Worm (Caenorhabditis elegans): ENCODE results near the gene F32D8.5.
A peak's percentile ranks its signal among the peaks of the same experiment; 100 is the strongest.

The F32D8.5 gene

ce11 chrV:10871457-10871861 lies 23.1 kb upstream of the F32D8.5 start (continued):
- peak; percentile 7 for TF ChIP-seq ceh-82 (tag; optimal IDR thresholded peaks at IDR 0.05)
- TF ChIP-seq ztf-4 (tag; optimal IDR thresholded peaks at IDR 0.05) = no peak
- no peak for TF ChIP-seq eor-1 (tag; optimal IDR thresholded peaks at IDR 0.05)
- no peak for TF ChIP-seq sea-2 (GFP tag; optimal IDR thresholded peaks at IDR 0.05)
- peak; percentile 36 for TF ChIP-seq elt-2 (tag; optimal IDR thresholded peaks at IDR 0.05)
- peak; percentile 80 for TF ChIP-seq unc-62 (GFP tag; optimal IDR thresholded peaks at IDR 0.05)
- no peak for TF ChIP-seq aly-2 (tag; optimal IDR thresholded peaks at IDR 0.05)
- TF ChIP-seq jun-1 (tag; optimal IDR thresholded peaks at IDR 0.05) = peak; percentile 71
- peak; percentile 67 for TF ChIP-seq tbx-2 (tag; optimal IDR thresholded peaks at IDR 0.05)
- TF ChIP-seq ceh-28 (tag; optimal IDR thresholded peaks at IDR 0.05) = peak; percentile 60
- TF ChIP-seq elt-3 (tag; optimal IDR thresholded peaks at IDR 0.05) = no peak

ce11 chrV:10873190-10873589 lies 21.4 kb upstream of the F32D8.5 start:
- TF ChIP-seq mdl-1 (tag; optimal IDR thresholded peaks at IDR 0.05) (no peak), egl-5 (tag; optimal IDR thresholded peaks at IDR 0.05) (no peak), nhr-25 (tag; optimal IDR thresholded peaks at IDR 0.05) (no peak)

- TF ChIP-seq elt-1 (tag; optimal IDR thresholded peaks at IDR 0.05) = no peak
- TF ChIP-seq elt-3 (tag; optimal IDR thresholded peaks at IDR 0.05) = no peak
- TF ChIP-seq ceh-82 (tag; optimal IDR thresholded peaks at IDR 0.05) = no peak
- TF ChIP-seq fkh-10 (GFP tag; optimal IDR thresholded peaks at IDR 0.05) = peak; percentile 90
- TF ChIP-seq nhr-12 (tag; optimal IDR thresholded peaks at IDR 0.05) = no peak
- TF ChIP-seq elt-2 (tag; optimal IDR thresholded peaks at IDR 0.05) = no peak
- TF ChIP-seq sea-2 (GFP tag; optimal IDR thresholded peaks at IDR 0.05) = no peak
- no peak for TF ChIP-seq nhr-25 (tag; optimal IDR thresholded peaks at IDR 0.05)
- TF ChIP-seq nfya-1 (tag; optimal IDR thresholded peaks at IDR 0.05; ENCODE audit: insufficient read depth) = peak; percentile 2
- peak; percentile 13 for TF ChIP-seq skn-1 (tag; optimal IDR thresholded peaks at IDR 0.05)
- no peak for TF ChIP-seq fkh-2 (tag; optimal IDR thresholded peaks at IDR 0.05)
These were observed 19.5 kb upstream of the F32D8.5 start for ce11 chrV:10874938-10875599.

ce11 chrV:10876512-10876911 lies 18.1 kb upstream of the F32D8.5 start:
- TF ChIP-seq pqm-1 (tag; optimal IDR thresholded peaks at IDR 0.05) = no peak
- no peak for TF ChIP-seq nhr-23 (tag; optimal IDR thresholded peaks at IDR 0.05)
- no peak for TF ChIP-seq unc-62 (GFP tag; optimal IDR thresholded peaks at IDR 0.05)
- TF ChIP-seq ceh-82 (tag; optimal IDR thresholded peaks at IDR 0.05) = no peak
- TF ChIP-seq elt-3 (tag; optimal IDR thresholded peaks at IDR 0.05) = no peak
- no peak for TF ChIP-seq nfya-1 (tag; optimal IDR thresholded peaks at IDR 0.05; ENCODE audit: insufficient read depth)
- TF ChIP-seq egl-27 (tag; optimal IDR thresholded peaks at IDR 0.05) = no peak
- no peak for TF ChIP-seq pha-4 (tag; optimal IDR thresholded peaks at IDR 0.05)
- no peak for TF ChIP-seq sea-2 (GFP tag; optimal IDR thresholded peaks at IDR 0.05)
- TF ChIP-seq lin-15B (tag; optimal IDR thresholded peaks at IDR 0.05) = no peak
- TF ChIP-seq nhr-12 (tag; optimal IDR thresholded peaks at IDR 0.05) = no peak

- no peak for TF ChIP-seq nhr-28 (tag; optimal IDR thresholded peaks at IDR 0.05)
- TF ChIP-seq snpc-4 (tag; optimal IDR thresholded peaks at IDR 0.05) = no peak
- TF ChIP-seq egl-5 (tag; optimal IDR thresholded peaks at IDR 0.05) = no peak
- no peak for TF ChIP-seq fkh-2 (tag; optimal IDR thresholded peaks at IDR 0.05)
- no peak for TF ChIP-seq ceh-16 (tag; optimal IDR thresholded peaks at IDR 0.05)
- TF ChIP-seq pha-4 (tag; optimal IDR thresholded peaks at IDR 0.05) = peak; percentile 51
- TF ChIP-seq elt-2 (tag; optimal IDR thresholded peaks at IDR 0.05) = peak; percentile 97
- peak; percentile 10 for TF ChIP-seq nhr-25 (tag; optimal IDR thresholded peaks at IDR 0.05)
- peak; percentile 6 for TF ChIP-seq ceh-28 (tag; optimal IDR thresholded peaks at IDR 0.05)
- TF ChIP-seq jun-1 (tag; optimal IDR thresholded peaks at IDR 0.05) = peak; percentile 36
- TF ChIP-seq unc-62 (GFP tag; optimal IDR thresholded peaks at IDR 0.05) = no peak
- TF ChIP-seq pqm-1 (tag; optimal IDR thresholded peaks at IDR 0.05) = peak; percentile 95
These were observed 16.6 kb upstream of the F32D8.5 start for ce11 chrV:10877808-10878600.

Measured in whole organism, L3 larva.